Comparison of ENCODE assay signal across 1 fruit fly cellular context in the genomic region with DNA sequence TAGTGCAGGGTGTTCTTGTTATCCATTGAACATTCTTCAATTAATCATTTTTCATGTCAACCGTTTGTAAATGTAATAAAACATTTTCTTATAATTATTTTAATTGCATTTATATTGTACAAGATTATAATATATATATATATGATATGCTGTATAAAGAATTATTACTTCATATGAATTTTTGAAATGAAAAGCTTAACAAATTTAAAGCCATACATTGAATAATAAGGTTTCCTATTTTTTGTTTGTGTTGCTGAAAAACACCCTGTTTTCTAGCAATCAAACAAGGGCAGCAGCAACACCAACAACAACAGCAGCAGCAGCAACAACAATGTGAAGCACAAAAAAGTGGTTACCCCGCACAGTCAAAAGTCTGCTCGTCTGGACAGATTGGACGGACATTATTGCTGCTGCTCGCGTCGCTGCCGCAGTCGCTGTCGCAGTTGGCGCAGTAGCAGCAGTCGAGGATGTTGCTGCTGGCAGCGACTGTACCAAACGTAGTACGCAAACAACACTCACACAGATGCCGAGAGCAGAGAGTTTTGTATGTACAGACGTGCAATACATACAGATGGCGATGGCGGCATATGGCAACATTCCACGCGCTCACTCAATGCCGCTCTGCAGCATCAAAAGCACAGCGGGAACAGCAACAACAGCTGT.
TF ChIP-seq lines count a peak whose summit lies in the region.

No protein-coding gene starts in this region.

TF ChIP-seq in whole organism, embryonic, 481 proteins besides CTCF, POLR2A, EP300 and RAD21 (continued from another document and continues in another):
- peak; percentile 29 for TF ChIP-seq CG17385 (GFP tag; optimal IDR thresholded peaks at IDR 0.05; lab: Kevin White, UChicago)
- no peak for TF ChIP-seq CG4282 (GFP tag; optimal IDR thresholded peaks at IDR 0.05; lab: Kevin White, UChicago)
- TF ChIP-seq mam (GFP tag; optimal IDR thresholded peaks at IDR 0.05; lab: Kevin White, UChicago) = no peak
- no peak for TF ChIP-seq CG17361 (GFP tag; IDR thresholded peaks at IDR 0.05; lab: Robert Waterston, UW)
- TF ChIP-seq h (optimal IDR thresholded peaks at IDR 0.05; lab: Kevin White, UChicago) = no peak
- no peak for TF ChIP-seq bowl (GFP tag; IDR thresholded peaks at IDR 0.05; lab: Robert Waterston, UW)
- TF ChIP-seq fd3F (GFP tag; optimal IDR thresholded peaks at IDR 0.05; lab: Kevin White, UChicago) = peak; percentile 41
- TF ChIP-seq pb (GFP tag; optimal IDR thresholded peaks at IDR 0.05; lab: Kevin White, UChicago) = no peak
- peak; percentile 30 for TF ChIP-seq Dek (tag; optimal IDR thresholded peaks at IDR 0.05; lab: Kevin White, UChicago)
- 0 out of 2 replicates have a peak, but pooled peaks have one; percentile 10 for TF ChIP-seq CG32772 (GFP tag; IDR thresholded peaks at IDR 0.05; lab: Robert Waterston, UW)
- no peak for TF ChIP-seq Hmx (GFP tag; optimal IDR thresholded peaks at IDR 0.05; lab: Kevin White, UChicago)
- peak; percentile 54 for TF ChIP-seq CoRest (tag; optimal IDR thresholded peaks at IDR 0.05; lab: Kevin White, UChicago)
- TF ChIP-seq CG7556 (GFP tag; optimal IDR thresholded peaks at IDR 0.05; lab: Kevin White, UChicago) = peak; percentile 76
- TF ChIP-seq CG6854 (GFP tag; optimal IDR thresholded peaks at IDR 0.05; lab: Kevin White, UChicago) = peak; percentile 52
- TF ChIP-seq CG7357 (GFP tag; IDR thresholded peaks at IDR 0.05; lab: Robert Waterston, UW) = no peak
- TF ChIP-seq cato (GFP tag; optimal IDR thresholded peaks at IDR 0.05; lab: Kevin White, UChicago; ENCODE audit: borderline replicate concordance) = no peak
- TF ChIP-seq gcm2 (GFP tag; optimal IDR thresholded peaks at IDR 0.05; lab: Kevin White, UChicago) = no peak
- no peak for TF ChIP-seq CG2116 (GFP tag; optimal IDR thresholded peaks at IDR 0.05; lab: Kevin White, UChicago)
- TF ChIP-seq Atf6 (GFP tag; IDR thresholded peaks at IDR 0.05; lab: Robert Waterston, UW) = no peak
- no peak for TF ChIP-seq en (GFP tag; optimal IDR thresholded peaks at IDR 0.05; lab: Kevin White, UChicago)
- TF ChIP-seq pita (GFP tag; optimal IDR thresholded peaks at IDR 0.05; lab: Kevin White, UChicago) = no peak
- no peak for TF ChIP-seq kni (GFP tag; optimal IDR thresholded peaks at IDR 0.05; lab: Kevin White, UChicago)
- TF ChIP-seq sisA (GFP tag; IDR thresholded peaks at IDR 0.05; lab: Robert Waterston, UW) = no peak
- TF ChIP-seq Adf1 (GFP tag; IDR thresholded peaks at IDR 0.05; lab: Robert Waterston, UW) = peak; percentile 97
- peak; percentile 37 for TF ChIP-seq oc (tag; optimal IDR thresholded peaks at IDR 0.05; lab: Kevin White, UChicago)
- TF ChIP-seq prd (optimal IDR thresholded peaks at IDR 0.05; lab: Kevin White, UChicago) = no peak
- no peak for TF ChIP-seq prd (GFP tag; IDR thresholded peaks at IDR 0.05; lab: Robert Waterston, UW)
- TF ChIP-seq slbo (GFP tag; IDR thresholded peaks at IDR 0.05; lab: Robert Waterston, UW) = 0 out of 2 replicates have a peak, but pooled peaks have one; percentile 30
- no peak for TF ChIP-seq dm (GFP tag; optimal IDR thresholded peaks at IDR 0.05; lab: Kevin White, UChicago)
- TF ChIP-seq da (GFP tag; optimal IDR thresholded peaks at IDR 0.05; lab: Kevin White, UChicago) = no peak
- peak; percentile 32 for TF ChIP-seq cwo (GFP tag; optimal IDR thresholded peaks at IDR 0.05; lab: Kevin White, UChicago)
- no peak for TF ChIP-seq Dip3 (GFP tag; optimal IDR thresholded peaks at IDR 0.05; lab: Kevin White, UChicago)
- TF ChIP-seq Nf-YA (GFP tag; IDR thresholded peaks at IDR 0.05; lab: Robert Waterston, UW) = no peak
- no peak for TF ChIP-seq CG7372 (GFP tag; IDR thresholded peaks at IDR 0.05; lab: Robert Waterston, UW)
- no peak for TF ChIP-seq CG15514 (GFP tag; optimal IDR thresholded peaks at IDR 0.05; lab: Kevin White, UChicago)
- TF ChIP-seq chn (GFP tag; optimal IDR thresholded peaks at IDR 0.05; lab: Kevin White, UChicago) = no peak
- no peak for TF ChIP-seq CG4854 (GFP tag; optimal IDR thresholded peaks at IDR 0.05; lab: Kevin White, UChicago)
- TF ChIP-seq Nf-YB (GFP tag; optimal IDR thresholded peaks at IDR 0.05; lab: Kevin White, UChicago) = peak; percentile 31
- no peak for TF ChIP-seq CG7271 (tag; optimal IDR thresholded peaks at IDR 0.05; lab: Kevin White, UChicago)
- no peak for TF ChIP-seq CG10565 (GFP tag; optimal IDR thresholded peaks at IDR 0.05; lab: Kevin White, UChicago)
- TF ChIP-seq eve (GFP tag; optimal IDR thresholded peaks at IDR 0.05; lab: Kevin White, UChicago) = no peak
- no peak for TF ChIP-seq C15 (GFP tag; IDR thresholded peaks at IDR 0.05; lab: Robert Waterston, UW)
- no peak for TF ChIP-seq MTF-1 (GFP tag; optimal IDR thresholded peaks at IDR 0.05; lab: Kevin White, UChicago; ENCODE audit: borderline replicate concordance)
- TF ChIP-seq insv (GFP tag; optimal IDR thresholded peaks at IDR 0.05; lab: Kevin White, UChicago) = no peak
- no peak for TF ChIP-seq ftz-f1 (GFP tag; optimal IDR thresholded peaks at IDR 0.05; lab: Kevin White, UChicago)
- no peak for TF ChIP-seq CG17328 (GFP tag; IDR thresholded peaks at IDR 0.05; lab: Robert Waterston, UW)
- TF ChIP-seq CG31441 (GFP tag; IDR thresholded peaks at IDR 0.05; lab: Robert Waterston, UW) = peak; percentile 52
- TF ChIP-seq CG17186 (GFP tag; optimal IDR thresholded peaks at IDR 0.05; lab: Kevin White, UChicago) = no peak
- TF ChIP-seq Sry-δ (GFP tag; optimal IDR thresholded peaks at IDR 0.05; lab: Kevin White, UChicago) = no peak
- 0 out of 2 replicates have a peak, but pooled peaks have one; percentile 20 for TF ChIP-seq lmd (GFP tag; IDR thresholded peaks at IDR 0.05; lab: Robert Waterston, UW)
- no peak for TF ChIP-seq Bteb2 (GFP tag; optimal IDR thresholded peaks at IDR 0.05; lab: Kevin White, UChicago)
- no peak for TF ChIP-seq D19B (GFP tag; optimal IDR thresholded peaks at IDR 0.05; lab: Kevin White, UChicago)
- no peak for TF ChIP-seq CG32532 (GFP tag; IDR thresholded peaks at IDR 0.05; lab: Robert Waterston, UW)
- no peak for TF ChIP-seq trh (GFP tag; optimal IDR thresholded peaks at IDR 0.05; lab: Kevin White, UChicago)
- TF ChIP-seq bbx (GFP tag; IDR thresholded peaks at IDR 0.05; lab: Robert Waterston, UW; ENCODE audit: partially characterized antibody) = no peak
- TF ChIP-seq cas (GFP tag; IDR thresholded peaks at IDR 0.05; lab: Robert Waterston, UW) = no peak
- peak; percentile 55 for TF ChIP-seq CG15269 (tag; optimal IDR thresholded peaks at IDR 0.05; lab: Kevin White, UChicago)
- TF ChIP-seq aop (GFP tag; IDR thresholded peaks at IDR 0.05; lab: Robert Waterston, UW) = no peak
- TF ChIP-seq gsb (GFP tag; IDR thresholded peaks at IDR 0.05; lab: Robert Waterston, UW) = no peak
- no peak for TF ChIP-seq hkb (optimal IDR thresholded peaks at IDR 0.05; lab: Kevin White, UChicago)
- TF ChIP-seq hkb (GFP tag; IDR thresholded peaks at IDR 0.05; lab: Robert Waterston, UW) = no peak
- TF ChIP-seq Vsx1 (GFP tag; optimal IDR thresholded peaks at IDR 0.05; lab: Kevin White, UChicago) = no peak
- TF ChIP-seq CG10654 (GFP tag; optimal IDR thresholded peaks at IDR 0.05; lab: Kevin White, UChicago) = no peak
- TF ChIP-seq CG10979 (tag; optimal IDR thresholded peaks at IDR 0.05; lab: Kevin White, UChicago) = no peak
- TF ChIP-seq grn (GFP tag; optimal IDR thresholded peaks at IDR 0.05; lab: Kevin White, UChicago) = no peak
- no peak for TF ChIP-seq CG11560 (tag; IDR thresholded peaks at IDR 0.05; lab: Robert Waterston, UW)
- no peak for TF ChIP-seq ash1 (GFP tag; optimal IDR thresholded peaks at IDR 0.05; lab: Kevin White, UChicago)
- no peak for TF ChIP-seq Aef1 (GFP tag; IDR thresholded peaks at IDR 0.05; lab: Robert Waterston, UW)
- no peak for TF ChIP-seq Ets97D (GFP tag; optimal IDR thresholded peaks at IDR 0.05; lab: Kevin White, UChicago)
- no peak for TF ChIP-seq CG6689 (GFP tag; IDR thresholded peaks at IDR 0.05; lab: Robert Waterston, UW)
- TF ChIP-seq CG14710 (tag; optimal IDR thresholded peaks at IDR 0.05; lab: Kevin White, UChicago) = no peak
- TF ChIP-seq CG10274 (GFP tag; optimal IDR thresholded peaks at IDR 0.05; lab: Kevin White, UChicago) = no peak
- TF ChIP-seq CG10267 (tag; optimal IDR thresholded peaks at IDR 0.05; lab: Kevin White, UChicago) = peak; percentile 13
- no peak for TF ChIP-seq Hr39 (optimal IDR thresholded peaks at IDR 0.05; lab: Kevin White, UChicago)
- no peak for TF ChIP-seq nerfin-1 (tag; optimal IDR thresholded peaks at IDR 0.05; lab: Kevin White, UChicago)
- no peak for TF ChIP-seq CkIIα-i1 (GFP tag; IDR thresholded peaks at IDR 0.05; lab: Robert Waterston, UW)
- TF ChIP-seq CG8281 (tag; optimal IDR thresholded peaks at IDR 0.05; lab: Kevin White, UChicago) = no peak
- TF ChIP-seq emc (GFP tag; optimal IDR thresholded peaks at IDR 0.05; lab: Kevin White, UChicago) = no peak
- TF ChIP-seq danr (GFP tag; IDR thresholded peaks at IDR 0.05; lab: Robert Waterston, UW) = no peak
- TF ChIP-seq kah (GFP tag; optimal IDR thresholded peaks at IDR 0.05; lab: Kevin White, UChicago) = no peak
- TF ChIP-seq bab2 (GFP tag; optimal IDR thresholded peaks at IDR 0.05; lab: Kevin White, UChicago) = no peak
- no peak for TF ChIP-seq CG42726 (GFP tag; IDR thresholded peaks at IDR 0.05; lab: Robert Waterston, UW; ENCODE audit: partially characterized antibody)
- TF ChIP-seq pan (optimal IDR thresholded peaks at IDR 0.05; lab: Kevin White, UChicago) = no peak
- no peak for TF ChIP-seq pan (GFP tag; optimal IDR thresholded peaks at IDR 0.05 in 1 of 2, IDR thresholded peaks at IDR 0.05 in 1 of 2)
- peak; percentile 36 for TF ChIP-seq CG13894 (tag; optimal IDR thresholded peaks at IDR 0.05; lab: Kevin White, UChicago)
- peak; percentile 95 for TF ChIP-seq CG4360 (GFP tag; IDR thresholded peaks at IDR 0.05; lab: Robert Waterston, UW)
- no peak for TF ChIP-seq CG10431 (GFP tag; optimal IDR thresholded peaks at IDR 0.05; lab: Kevin White, UChicago)
- TF ChIP-seq stc (GFP tag; IDR thresholded peaks at IDR 0.05; lab: Robert Waterston, UW) = no peak
- peak; percentile 32 for TF ChIP-seq CG8388 (GFP tag; optimal IDR thresholded peaks at IDR 0.05; lab: Kevin White, UChicago)
- no peak for TF ChIP-seq hth (optimal IDR thresholded peaks at IDR 0.05; lab: Kevin White, UChicago)
- TF ChIP-seq bsh (GFP tag; optimal IDR thresholded peaks at IDR 0.05; lab: Kevin White, UChicago) = peak in 1 of 2 experiments; percentile 5
- TF ChIP-seq CG12104 (GFP tag; optimal IDR thresholded peaks at IDR 0.05; lab: Kevin White, UChicago) = no peak
- TF ChIP-seq CG3065 (GFP tag; optimal IDR thresholded peaks at IDR 0.05; lab: Kevin White, UChicago) = no peak
- no peak for TF ChIP-seq CG17802 (tag; optimal IDR thresholded peaks at IDR 0.05; lab: Kevin White, UChicago)
- TF ChIP-seq CG4404 (GFP tag; IDR thresholded peaks at IDR 0.05; lab: Robert Waterston, UW) = no peak
- no peak for TF ChIP-seq dmrt11E (tag; optimal IDR thresholded peaks at IDR 0.05; lab: Kevin White, UChicago)
- no peak for TF ChIP-seq CG7928 (GFP tag; optimal IDR thresholded peaks at IDR 0.05; lab: Kevin White, UChicago)
- no peak for TF ChIP-seq CG8359 (GFP tag; optimal IDR thresholded peaks at IDR 0.05; lab: Kevin White, UChicago; ENCODE audit: borderline replicate concordance)
- TF ChIP-seq Asciz (GFP tag; optimal IDR thresholded peaks at IDR 0.05; lab: Kevin White, UChicago) = no peak
- TF ChIP-seq klu (GFP tag; IDR thresholded peaks at IDR 0.05; lab: Robert Waterston, UW) = no peak
- TF ChIP-seq gt (GFP tag; IDR thresholded peaks at IDR 0.05; lab: Robert Waterston, UW) = no peak
- TF ChIP-seq CrebB (tag; optimal IDR thresholded peaks at IDR 0.05; lab: Kevin White, UChicago) = no peak
- no peak for TF ChIP-seq pho (GFP tag; optimal IDR thresholded peaks at IDR 0.05; lab: Kevin White, UChicago)
- peak; percentile 37 for TF ChIP-seq CG9437 (GFP tag; optimal IDR thresholded peaks at IDR 0.05; lab: Kevin White, UChicago)
- TF ChIP-seq Camta (GFP tag; optimal IDR thresholded peaks at IDR 0.05; lab: Kevin White, UChicago) = no peak
- TF ChIP-seq trem (tag; optimal IDR thresholded peaks at IDR 0.05; lab: Kevin White, UChicago) = no peak
- no peak for TF ChIP-seq az2 (GFP tag; optimal IDR thresholded peaks at IDR 0.05; lab: Kevin White, UChicago)
- no peak for TF ChIP-seq H2.0 (GFP tag; IDR thresholded peaks at IDR 0.05; lab: Robert Waterston, UW)
- TF ChIP-seq twi (tag; optimal IDR thresholded peaks at IDR 0.05; lab: Kevin White, UChicago) = no peak
- TF ChIP-seq ara (GFP tag; IDR thresholded peaks at IDR 0.05; lab: Robert Waterston, UW) = no peak
- TF ChIP-seq B-H2 (GFP tag; optimal IDR thresholded peaks at IDR 0.05; lab: Kevin White, UChicago) = peak; percentile 12
- TF ChIP-seq fu2 (GFP tag; optimal IDR thresholded peaks at IDR 0.05; lab: Kevin White, UChicago) = no peak
- TF ChIP-seq Dll (GFP tag; IDR thresholded peaks at IDR 0.05; lab: Robert Waterston, UW; ENCODE audit: partially characterized antibody) = no peak
- TF ChIP-seq dimm (GFP tag; IDR thresholded peaks at IDR 0.05; lab: Robert Waterston, UW) = no peak
- TF ChIP-seq grau (tag; optimal IDR thresholded peaks at IDR 0.05; lab: Kevin White, UChicago) = peak; percentile 73
- TF ChIP-seq nmo (GFP tag; optimal IDR thresholded peaks at IDR 0.05; lab: Kevin White, UChicago) = peak; percentile 30
- TF ChIP-seq ato (GFP tag; IDR thresholded peaks at IDR 0.05; lab: Robert Waterston, UW; ENCODE audit: partially characterized antibody) = no peak
- TF ChIP-seq CG11093 (GFP tag; IDR thresholded peaks at IDR 0.05; lab: Robert Waterston, UW) = no peak
- TF ChIP-seq crol (GFP tag; IDR thresholded peaks at IDR 0.05; lab: Robert Waterston, UW) = no peak
- TF ChIP-seq CG12071 (GFP tag; optimal IDR thresholded peaks at IDR 0.05; lab: Kevin White, UChicago) = no peak
- TF ChIP-seq CG12942 (GFP tag; optimal IDR thresholded peaks at IDR 0.05; lab: Kevin White, UChicago) = no peak
- no peak for TF ChIP-seq CG18476 (GFP tag; optimal IDR thresholded peaks at IDR 0.05; lab: Kevin White, UChicago)
- no peak for TF ChIP-seq tup (GFP tag; optimal IDR thresholded peaks at IDR 0.05; lab: Kevin White, UChicago)
- TF ChIP-seq nom (GFP tag; optimal IDR thresholded peaks at IDR 0.05; lab: Kevin White, UChicago) = no peak
- TF ChIP-seq CG2120 (GFP tag; optimal IDR thresholded peaks at IDR 0.05; lab: Kevin White, UChicago) = no peak
- TF ChIP-seq CG1233 (GFP tag; optimal IDR thresholded peaks at IDR 0.05; lab: Kevin White, UChicago) = no peak
- no peak for TF ChIP-seq Bgb (GFP tag; IDR thresholded peaks at IDR 0.05; lab: Robert Waterston, UW; ENCODE audit: partially characterized antibody)
- no peak for TF ChIP-seq Dref (GFP tag; IDR thresholded peaks at IDR 0.05; lab: Robert Waterston, UW)
- no peak for TF ChIP-seq usp (GFP tag; optimal IDR thresholded peaks at IDR 0.05; lab: Kevin White, UChicago)
- TF ChIP-seq fru (optimal IDR thresholded peaks at IDR 0.05; lab: Kevin White, UChicago) = no peak
- no peak for TF ChIP-seq Dp (GFP tag; optimal IDR thresholded peaks at IDR 0.05; lab: Kevin White, UChicago)
